Worm (Caenorhabditis elegans): ENCODE measurements around the gene cnx-1.

- TF ChIP-seq dao-5 (tag; optimal IDR thresholded peaks at IDR 0.05), result no peak
- TF ChIP-seq him-1 (tag; optimal IDR thresholded peaks at IDR 0.05), result no peak
- TF ChIP-seq W03F9.2 (tag; optimal IDR thresholded peaks at IDR 0.05), result no peak
Observed at ce11 chrIII:9860201-9860780, 43.4 kb upstream of the cnx-1 start, which contains the start of gene twk-48.

Data from whole organism, L4/young adult.